Fruit fly (Drosophila melanogaster): ENCODE results near the gene CG42570.

CG42570 gene

dm6 chr3L:15715788-15716503, 1.7 kb upstream of the CG42570 start, which contains the start of gene CG42571 (continued):
- TF ChIP-seq Fer3 (tag; optimal IDR thresholded peaks at IDR 0.05) (no peak), twi (tag; optimal IDR thresholded peaks at IDR 0.05) (peak; percentile 4), Sox102F (GFP tag; optimal IDR thresholded peaks at IDR 0.05) (peak; percentile 38), dpn (GFP tag; optimal IDR thresholded peaks at IDR 0.05) (no peak), trem (tag; optimal IDR thresholded peaks at IDR 0.05) (no peak), gsb (GFP tag; IDR thresholded peaks at IDR 0.05) (no peak), disco-r (GFP tag; optimal IDR thresholded peaks at IDR 0.05) (no peak), CG9437 (GFP tag; optimal IDR thresholded peaks at IDR 0.05) (no peak), tap (tag; optimal IDR thresholded peaks at IDR 0.05) (no peak), CG11085 (GFP tag; IDR thresholded peaks at IDR 0.05) (no peak), CG10654 (GFP tag; optimal IDR thresholded peaks at IDR 0.05) (peak; percentile 29), CG32772 (GFP tag; IDR thresholded peaks at IDR 0.05) (no peak), CG15011 (GFP tag; optimal IDR thresholded peaks at IDR 0.05) (no peak), pzg (GFP tag; optimal IDR thresholded peaks at IDR 0.05) (no peak), CG18476 (GFP tag; optimal IDR thresholded peaks at IDR 0.05) (no peak), Dref (GFP tag; IDR thresholded peaks at IDR 0.05) (no peak), Usf (GFP tag; optimal IDR thresholded peaks at IDR 0.05) (no peak), mirr (GFP tag; optimal IDR thresholded peaks at IDR 0.05) (no peak), caup (GFP tag; optimal IDR thresholded peaks at IDR 0.05; ENCODE audit: severe bottlenecking) (no peak), tx (GFP tag; optimal IDR thresholded peaks at IDR 0.05) (no peak), CG7987 (GFP tag; optimal IDR thresholded peaks at IDR 0.05) (peak; percentile 52), CG8089 (GFP tag; optimal IDR thresholded peaks at IDR 0.05) (peak; percentile 52), cwo (GFP tag; optimal IDR thresholded peaks at IDR 0.05) (no peak), CG2120 (GFP tag; optimal IDR thresholded peaks at IDR 0.05) (no peak), CG9797 (GFP tag; optimal IDR thresholded peaks at IDR 0.05) (no peak), fd3F (GFP tag; optimal IDR thresholded peaks at IDR 0.05) (no peak), E2f2 (GFP tag; IDR thresholded peaks at IDR 0.05) (no peak), Bteb2 (GFP tag; optimal IDR thresholded peaks at IDR 0.05) (no peak), dati (GFP tag; IDR thresholded peaks at IDR 0.05) (no peak), Dad (GFP tag; optimal IDR thresholded peaks at IDR 0.05) (no peak), aop (GFP tag; IDR thresholded peaks at IDR 0.05) (no peak), pfk (GFP tag; optimal IDR thresholded peaks at IDR 0.05) (no peak), HLH3B (GFP tag; IDR thresholded peaks at IDR 0.05) (peak; percentile 39; the same call in 1 of the 2 replicates), Nf-YB (GFP tag; optimal IDR thresholded peaks at IDR 0.05) (peak; percentile 30), CG17361 (GFP tag; IDR thresholded peaks at IDR 0.05) (no peak; the same call in 2 of the 3 replicates), CG12391 (tag; optimal IDR thresholded peaks at IDR 0.05) (peak; percentile 4), CG14667 (GFP tag; IDR thresholded peaks at IDR 0.05) (no peak), cato (GFP tag; optimal IDR thresholded peaks at IDR 0.05; ENCODE audit: borderline replicate concordance) (no peak), CG16815 (GFP tag; optimal IDR thresholded peaks at IDR 0.05) (no peak), CG12299 (tag; optimal IDR thresholded peaks at IDR 0.05) (no peak), da (GFP tag; optimal IDR thresholded peaks at IDR 0.05) (no peak), bigmax (GFP tag; optimal IDR thresholded peaks at IDR 0.05) (no peak), kah (GFP tag; optimal IDR thresholded peaks at IDR 0.05) (no peak), jumu (GFP tag; optimal IDR thresholded peaks at IDR 0.05) (no peak), PHDP (tag; optimal IDR thresholded peaks at IDR 0.05) (peak; percentile 57), CoRest (tag; optimal IDR thresholded peaks at IDR 0.05) (peak; percentile 20), CG11695 (GFP tag; IDR thresholded peaks at IDR 0.05) (peak; percentile 42; the same call in 1 of the 3 replicates), CG8290 (GFP tag; optimal IDR thresholded peaks at IDR 0.05) (no peak), CG8290 (tag; optimal IDR thresholded peaks at IDR 0.05) (peak; percentile 29 to 58), Eip74EF (GFP tag; optimal IDR thresholded peaks at IDR 0.05) (peak in 1 of 2 experiments; percentile 3)
